Worm (Caenorhabditis elegans) whole organism, mixed stage, embryonic: ENCODE data around the gene F07G11.3.

ENCODE experiments used
- M03D4.4 ChIP-seq: sonication (generic microtip); optimal IDR thresholded peaks from 2 replicates; lab custom pipeline; 2017; ENCODE audit warnings: mild to moderate bottlenecking, missing genetic modification characterization, missing compliant biosample characterization
- ces-1 ChIP-seq: fragments of 150-350 bp; optimal IDR thresholded peaks from 2 replicates; lab custom pipeline; 2014; ENCODE audit warnings: missing biosample characterization, missing genetic modification reagents, missing genetic modification characterization
- unc-62 ChIP-seq: fragments of 150-350 bp; optimal IDR thresholded peaks from 2 replicates; lab custom pipeline; 2014; ENCODE audit warnings: missing biosample characterization, missing genetic modification reagents, missing genetic modification characterization

DNA sequence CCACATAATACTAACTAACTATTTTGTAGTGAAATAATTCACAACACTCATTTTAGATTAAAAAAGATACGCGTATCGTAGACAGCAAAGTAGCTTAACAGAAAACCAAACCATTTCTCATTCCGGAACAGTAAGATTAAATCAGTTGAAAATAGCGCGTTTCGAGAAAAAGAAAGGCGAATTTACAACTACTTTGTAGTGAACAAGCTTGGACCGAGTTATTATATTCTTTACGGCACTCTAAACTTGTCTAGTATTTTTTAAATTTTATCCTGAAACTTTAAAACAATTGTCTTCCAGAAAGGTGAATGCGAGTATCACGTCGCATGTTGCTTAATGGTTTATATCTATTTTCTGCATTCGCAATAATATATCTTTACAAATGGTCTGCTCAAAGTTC is 19.5 kb upstream of the F07G11.3 start, which contains the start of gene C13A2.4:
- TF ChIP-seq M03D4.4 (tag; lab: Kevin White, UChicago) (no peak), ces-1 (GFP tag; lab: Kevin White, UChicago) (no peak), unc-62 (GFP tag; lab: Kevin White, UChicago) (no peak)
